Fruit fly (Drosophila melanogaster): Measurements from ENCODE around the gene CG3706.

DNA sequence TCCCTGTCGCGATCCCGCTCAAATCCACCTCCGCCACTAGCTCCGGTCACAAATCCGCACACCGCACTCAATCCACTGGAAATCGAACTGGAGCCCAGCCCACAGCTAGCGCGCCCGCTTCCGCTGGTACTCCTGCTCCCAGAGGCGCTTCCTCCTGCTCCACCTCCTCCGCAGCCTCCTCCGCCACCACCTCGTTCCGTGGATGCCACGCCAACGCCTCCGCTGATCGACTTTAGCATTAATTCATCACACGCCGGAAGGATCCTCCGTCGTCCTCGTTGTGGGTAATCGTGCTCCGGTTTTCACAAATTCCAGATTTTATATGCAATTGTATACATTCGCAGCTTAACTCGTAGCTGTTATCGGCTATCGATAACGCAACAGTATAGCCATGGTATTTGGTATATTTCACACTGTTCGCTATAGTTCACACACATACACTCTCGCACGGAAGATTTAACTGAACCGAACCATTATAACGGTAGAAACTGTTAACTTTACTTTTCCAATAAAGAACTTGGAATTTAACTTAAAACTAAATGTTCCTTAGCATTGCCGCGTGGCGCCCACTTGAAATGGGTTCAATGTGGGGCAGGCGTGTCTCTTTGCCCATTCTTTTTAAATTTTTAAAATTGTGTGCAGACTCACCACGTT is 4.9 kb downstream of the CG3706 start, which contains the start of gene Lztr1:
- no peak for TF ChIP-seq rgr (GFP tag; optimal IDR thresholded peaks at IDR 0.05)
- TF ChIP-seq foxo (GFP tag; optimal IDR thresholded peaks at IDR 0.05): no peak
- no peak for TF ChIP-seq Rel (GFP tag; optimal IDR thresholded peaks at IDR 0.05)
- TF ChIP-seq Rel (tag; optimal IDR thresholded peaks at IDR 0.05): no peak
- TF ChIP-seq usp (GFP tag; optimal IDR thresholded peaks at IDR 0.05): no peak
- TF ChIP-seq brk (GFP tag; optimal IDR thresholded peaks at IDR 0.05): no peak
- no peak for TF ChIP-seq lola (GFP tag; optimal IDR thresholded peaks at IDR 0.05)

Measured in whole organism, wandering third instar larva.